Fruit fly (Drosophila melanogaster) whole organism, embryonic: ENCODE measurements around the gene Nca.
A peak's percentile ranks its signal among the peaks of the same experiment; 100 is the strongest.

Experiments
- Bteb2 ChIP-seq: fragments of 200-800 bp; sonication (Bioruptor generic); optimal IDR thresholded peaks from 2 replicates; lab custom pipeline; 2016; ENCODE audit warnings: missing biosample characterization, missing genetic modification characterization
- CG10321 ChIP-seq: fragments of 200-800 bp; sonication (Bioruptor generic); IDR thresholded peaks from 2 replicates; pipeline ENCODE4 v1.3.6; 2022; ENCODE audit warnings: missing biosample characterization, missing genetic modification characterization
- CG11504 ChIP-seq: fragments of 200-800 bp; sonication (Bioruptor generic); optimal IDR thresholded peaks from 3 replicates; lab custom pipeline; 2019; ENCODE audit warnings: missing biosample characterization, mild to moderate bottlenecking, missing genetic modification characterization, moderate library complexity
- CG11560 ChIP-seq: fragments of 200-800 bp; sonication (Bioruptor generic); IDR thresholded peaks from 3 replicates; pipeline ENCODE4 v1.3.6; 2022; ENCODE audit warnings: missing biosample characterization, missing genetic modification characterization
- CG12104 ChIP-seq: fragments of 200-800 bp; sonication (Bioruptor generic); optimal IDR thresholded peaks from 3 replicates; lab custom pipeline; 2016; ENCODE audit warnings: missing biosample characterization, missing genetic modification characterization
- CG12219 ChIP-seq: fragments of 200-800 bp; sonication (Bioruptor generic); optimal IDR thresholded peaks from 3 replicates; lab custom pipeline; 2018; ENCODE audit warnings: missing biosample characterization, mild to moderate bottlenecking, missing genetic modification characterization
- CG1792 ChIP-seq: fragments of 200-800 bp; sonication (Bioruptor generic); optimal IDR thresholded peaks from 2 replicates; lab custom pipeline; 2016; ENCODE audit warnings: missing biosample characterization, missing genetic modification characterization
- CG18476 ChIP-seq: fragments of 200-800 bp; sonication (Bioruptor generic); optimal IDR thresholded peaks from 2 replicates; lab custom pipeline; 2016; ENCODE audit warnings: missing biosample characterization, mild to moderate bottlenecking, missing genetic modification characterization
- CG2678 ChIP-seq: fragments of 200-800 bp; sonication (Bioruptor generic); optimal IDR thresholded peaks from 3 replicates; lab custom pipeline; 2019; ENCODE audit warnings: missing biosample characterization, mild to moderate bottlenecking, missing genetic modification characterization, moderate library complexity
- CG30403 ChIP-seq: fragments of 200-800 bp; sonication (Bioruptor generic); optimal IDR thresholded peaks from 3 replicates; lab custom pipeline; 2016; ENCODE audit warnings: missing biosample characterization, missing genetic modification characterization
- CG32532 ChIP-seq: fragments of 200-800 bp; sonication (Bioruptor generic); IDR thresholded peaks from 2 replicates; pipeline ENCODE4 v1.3.6; 2022; ENCODE audit warnings: missing biosample characterization, missing genetic modification characterization
- CG3281 ChIP-seq: fragments of 200-800 bp; sonication (Bioruptor generic); optimal IDR thresholded peaks from 3 replicates; lab custom pipeline; 2017; ENCODE audit warnings: missing biosample characterization, mild to moderate bottlenecking, missing genetic modification characterization
- CG33557 ChIP-seq: fragments of 200-800 bp; sonication (Bioruptor generic); optimal IDR thresholded peaks from 2 replicates; lab custom pipeline; 2019; ENCODE audit warnings: missing biosample characterization, mild to moderate bottlenecking, missing genetic modification characterization, moderate library complexity
- CG34422 ChIP-seq: fragments of 200-800 bp; sonication (Bioruptor generic); IDR thresholded peaks from 3 replicates; pipeline ENCODE4 v1.3.6; 2022; ENCODE audit warnings: missing biosample characterization, missing genetic modification characterization
- CG4404 ChIP-seq: fragments of 200-800 bp; sonication (Bioruptor generic); IDR thresholded peaks from 2 replicates; pipeline ENCODE4 v1.3.6; 2022; ENCODE audit warnings: missing biosample characterization, missing genetic modification characterization
- CG4730 ChIP-seq: fragments of 200-800 bp; sonication (Bioruptor generic); IDR thresholded peaks from 2 replicates; pipeline ENCODE4 v1.3.6; 2022; ENCODE audit warnings: missing biosample characterization, missing genetic modification characterization
- CG5245 ChIP-seq: fragments of 200-800 bp; sonication (Bioruptor generic); optimal IDR thresholded peaks from 3 replicates; lab custom pipeline; 2016; ENCODE audit warnings: missing biosample characterization, missing genetic modification characterization
- CG6683 ChIP-seq: fragments of 200-800 bp; sonication (Bioruptor generic); optimal IDR thresholded peaks from 2 replicates; lab custom pipeline; 2017; ENCODE audit warnings: missing biosample characterization, mild to moderate bottlenecking, missing genetic modification characterization, missing genetic modification reagents
- CG7556 ChIP-seq: fragments of 200-800 bp; sonication (Bioruptor generic); optimal IDR thresholded peaks from 2 replicates; lab custom pipeline; 2017; ENCODE audit warnings: missing biosample characterization, mild to moderate bottlenecking, missing genetic modification characterization
- CG7839 ChIP-seq: fragments of 200-800 bp; sonication (Bioruptor generic); optimal IDR thresholded peaks from 3 replicates; lab custom pipeline; 2018; ENCODE audit warnings: missing biosample characterization, mild to moderate bottlenecking, missing genetic modification characterization, moderate library complexity
- CG8944 ChIP-seq: fragments of 200-800 bp; sonication (Bioruptor generic); optimal IDR thresholded peaks from 3 replicates; lab custom pipeline; 2016; ENCODE audit warnings: missing biosample characterization, missing genetic modification characterization
- CG9876 ChIP-seq: fragments of 200-800 bp; sonication (Bioruptor generic); optimal IDR thresholded peaks from 2 replicates; lab custom pipeline; 2016; ENCODE audit warnings: missing biosample characterization, missing genetic modification characterization
- D19B ChIP-seq: fragments of 200-800 bp; sonication (Bioruptor generic); optimal IDR thresholded peaks from 2 replicates; lab custom pipeline; 2017; ENCODE audit warnings: missing biosample characterization, mild to moderate bottlenecking, missing genetic modification characterization
- Dek ChIP-seq: fragments of 200-800 bp; sonication (Bioruptor generic); optimal IDR thresholded peaks from 3 replicates; lab custom pipeline; 2019; ENCODE audit warnings: missing biosample characterization, mild to moderate bottlenecking, missing genetic modification characterization, moderate library complexity
- E2f1 ChIP-seq: fragments of 200-800 bp; sonication (Bioruptor generic); IDR thresholded peaks from 2 replicates; pipeline ENCODE4 v1.3.6; 2022; ENCODE audit warnings: missing biosample characterization, missing genetic modification characterization
- Ets65A ChIP-seq: fragments of 200-800 bp; sonication (Bioruptor generic); peaks from one replicate; lab custom pipeline; 2016; ENCODE audit warnings: missing biosample characterization, missing genetic modification characterization
- Hr3 ChIP-seq: fragments of 200-800 bp; sonication (Bioruptor generic); optimal IDR thresholded peaks from 3 replicates; lab custom pipeline; 2016; ENCODE audit warnings: missing biosample characterization, missing genetic modification characterization
- NC2β ChIP-seq: fragments of 200-800 bp; sonication (Bioruptor generic); optimal IDR thresholded peaks from 2 replicates; lab custom pipeline; 2016; ENCODE audit warnings: missing biosample characterization, missing genetic modification characterization
- Sox100B ChIP-seq: fragments of 200-800 bp; sonication (Bioruptor generic); optimal IDR thresholded peaks from 3 replicates; lab custom pipeline; 2018; ENCODE audit warnings: missing biosample characterization, mild to moderate bottlenecking, missing genetic modification characterization
- Stat92E ChIP-seq, 3 experiments: fragments of >200 bp in 2 of 3; fragments of 200-800 bp in 1 of 3; sonication (Bioruptor generic) in 1 of 3; optimal IDR thresholded peaks; 2 replicates each; lab custom pipeline; 2017 to 2019; ENCODE audit warnings: missing biosample characterization in 3 of 3, missing genetic modification characterization in 3 of 3, mild to moderate bottlenecking in 1 of 3, moderate library complexity in 1 of 3
- Usf ChIP-seq: fragments of 200-800 bp; sonication (Bioruptor generic); optimal IDR thresholded peaks from 2 replicates; lab custom pipeline; 2017; ENCODE audit warnings: missing genotype, missing biosample characterization, missing genetic modification characterization
- Vsx1 ChIP-seq: fragments of 200-800 bp; sonication (Bioruptor generic); optimal IDR thresholded peaks from 2 replicates; lab custom pipeline; 2017; ENCODE audit warnings: missing biosample characterization, mild to moderate bottlenecking, missing genetic modification characterization, missing genetic modification reagents
- Xbp1 ChIP-seq: fragments of 200-800 bp; sonication (Bioruptor generic); optimal IDR thresholded peaks from 3 replicates; lab custom pipeline; 2016; ENCODE audit warnings: missing biosample characterization, mild to moderate bottlenecking, missing genetic modification characterization
- ash1 ChIP-seq: fragments of 200-800 bp; sonication (Bioruptor generic); optimal IDR thresholded peaks from 2 replicates; lab custom pipeline; 2018; ENCODE audit warnings: missing biosample characterization, mild to moderate bottlenecking, missing genetic modification characterization
- ato ChIP-seq: fragments of 200-800 bp; sonication (Bioruptor generic); IDR thresholded peaks from 2 replicates; pipeline ENCODE4 v1.3.6; 2022; ENCODE audit warnings: missing biosample characterization, missing genetic modification characterization; ENCODE audit not compliant: partially characterized antibody
- az2 ChIP-seq: fragments of 200-800 bp; sonication (Bioruptor generic); optimal IDR thresholded peaks from 3 replicates; lab custom pipeline; 2016; ENCODE audit warnings: missing biosample characterization, missing genetic modification characterization
- ci ChIP-seq: fragments of 200-800 bp; sonication (Bioruptor generic); IDR thresholded peaks from 3 replicates; pipeline ENCODE4 v1.3.6; 2022; ENCODE audit warnings: missing biosample characterization, missing genetic modification characterization
- fd96Cb ChIP-seq: fragments of 200-800 bp; sonication (Bioruptor generic); optimal IDR thresholded peaks from 2 replicates; lab custom pipeline; 2018; ENCODE audit warnings: missing biosample characterization, mild to moderate bottlenecking, missing genetic modification characterization, moderate library complexity
- gem ChIP-seq: fragments of 200-800 bp; sonication (Bioruptor generic); optimal IDR thresholded peaks from 2 replicates; lab custom pipeline; 2019; ENCODE audit warnings: missing biosample characterization, mild to moderate bottlenecking, missing genetic modification characterization, moderate library complexity
- grn ChIP-seq: fragments of 200-800 bp; sonication (Bioruptor generic); optimal IDR thresholded peaks from 3 replicates; lab custom pipeline; 2017; ENCODE audit warnings: missing biosample characterization, missing genetic modification characterization
- insv ChIP-seq, 2 experiments: fragments of 200-800 bp; sonication (Bioruptor generic); optimal IDR thresholded peaks; 3 replicates each; lab custom pipeline; 2016 to 2018; ENCODE audit warnings: missing biosample characterization in 2 of 2, missing genetic modification characterization in 2 of 2
- jumu ChIP-seq: fragments of 200-800 bp; sonication (Bioruptor generic); optimal IDR thresholded peaks from 3 replicates; lab custom pipeline; 2016; ENCODE audit warnings: missing biosample characterization, missing genetic modification characterization
- lab ChIP-seq: fragments of 200-800 bp; sonication (Bioruptor generic); optimal IDR thresholded peaks from 3 replicates; lab custom pipeline; 2017; ENCODE audit warnings: missing biosample characterization, missing genetic modification characterization, mild to moderate bottlenecking, moderate library complexity, missing genetic modification reagents
- nau ChIP-seq: fragments of 200-800 bp; sonication (Bioruptor generic); optimal IDR thresholded peaks from 3 replicates; lab custom pipeline; 2017; ENCODE audit warnings: missing biosample characterization, mild to moderate bottlenecking, missing genetic modification characterization, missing genetic modification reagents
- pan ChIP-seq, 4 experiments: fragments of >200 bp in 3 of 4; fragments of 200-800 bp in 1 of 4; sonication (Bioruptor generic) in 1 of 4; optimal IDR thresholded peaks in 3 of 4; IDR thresholded peaks in 1 of 4; 2 replicates each; pipeline versions ENCODE4 v1.3.6 to Lab custom; 2017 to 2022; ENCODE audit warnings: missing biosample characterization in 2 of 4, missing genetic modification characterization in 2 of 4, mixed read lengths in 1 of 4
- pita ChIP-seq: fragments of 200-800 bp; sonication (Bioruptor generic); optimal IDR thresholded peaks from 2 replicates; lab custom pipeline; 2017; ENCODE audit warnings: missing biosample characterization, mild to moderate bottlenecking, missing genetic modification characterization
- pum ChIP-seq: fragments of 200-800 bp; sonication (Bioruptor generic); optimal IDR thresholded peaks from 2 replicates; lab custom pipeline; 2016; ENCODE audit warnings: missing biosample characterization, missing genetic modification characterization
- sd ChIP-seq: fragments of 200-800 bp; sonication (Bioruptor generic); optimal IDR thresholded peaks from 3 replicates; lab custom pipeline; 2018; ENCODE audit warnings: missing biosample characterization, mild to moderate bottlenecking, missing genetic modification characterization, moderate library complexity
- slp2 ChIP-seq: fragments of 200-800 bp; sonication (Bioruptor generic); optimal IDR thresholded peaks from 2 replicates; lab custom pipeline; 2016; ENCODE audit warnings: missing biosample characterization, missing genetic modification characterization
- sr ChIP-seq: fragments of 200-800 bp; sonication (Bioruptor generic); IDR thresholded peaks from 3 replicates; pipeline ENCODE4 v1.3.6; 2022; ENCODE audit warnings: missing biosample characterization, missing genetic modification characterization
- tna ChIP-seq: fragments of 200-800 bp; sonication (Bioruptor generic); IDR thresholded peaks from 2 replicates; pipeline ENCODE4 v1.3.6; 2022; ENCODE audit warnings: missing biosample characterization, missing genetic modification characterization; ENCODE audit not compliant: partially characterized antibody

Gene Nca

dm6 chr3L:19945469-19945868, 46.2 kb upstream of the Nca start (continued):
- TF ChIP-seq Stat92E (GFP tag; optimal IDR thresholded peaks at IDR 0.05; lab: Kevin White, UChicago) (no peak), nau (GFP tag; lab: Kevin White, UChicago) (no peak), ato (GFP tag; lab: Robert Waterston, UW) (no peak), Vsx1 (GFP tag; lab: Kevin White, UChicago) (peak; percentile 29), Hr3 (peak; percentile 7), pita (GFP tag; lab: Kevin White, UChicago) (no peak), pum (no peak), CG7556 (GFP tag; lab: Kevin White, UChicago) (no peak), lab (GFP tag; lab: Kevin White, UChicago) (peak; percentile 36), CG34422 (GFP tag; lab: Robert Waterston, UW) (no peak), E2f1 (GFP tag; lab: Robert Waterston, UW) (no peak), insv (GFP tag; optimal IDR thresholded peaks at IDR 0.05; lab: Kevin White, UChicago) (no peak), Usf (no peak), CG11560 (tag; lab: Robert Waterston, UW) (no peak), tna (no peak), CG9876 (GFP tag; lab: Kevin White, UChicago) (no peak), ci (GFP tag; lab: Robert Waterston, UW) (no peak), sd (tag; lab: Kevin White, UChicago) (no peak), slp2 (no peak), CG30403 (GFP tag; lab: Kevin White, UChicago) (peak; percentile 33), CG10321 (GFP tag; lab: Robert Waterston, UW) (no peak), CG12104 (GFP tag; lab: Kevin White, UChicago) (peak; percentile 2), CG4404 (GFP tag; lab: Robert Waterston, UW) (no peak), grn (GFP tag; lab: Kevin White, UChicago) (no peak), Xbp1 (GFP tag; lab: Kevin White, UChicago) (peak; percentile 28), CG7839 (tag; lab: Kevin White, UChicago) (peak; percentile 40), Dek (tag; lab: Kevin White, UChicago) (no peak), gem (tag; lab: Kevin White, UChicago) (peak; percentile 61), CG1792 (GFP tag; lab: Kevin White, UChicago) (no peak), fd96Cb (peak; percentile 28), Sox100B (GFP tag; lab: Kevin White, UChicago) (peak; percentile 3), pan (optimal IDR thresholded peaks at IDR 0.05; lab: Kevin White, UChicago) (no peak), pan (GFP tag; optimal IDR thresholded peaks at IDR 0.05 in 1 of 2, IDR thresholded peaks at IDR 0.05 in 1 of 2) (no peak), Bteb2 (GFP tag; lab: Kevin White, UChicago) (no peak), CG3281 (GFP tag; lab: Kevin White, UChicago) (peak; percentile 23), D19B (no peak), CG11504 (tag; lab: Kevin White, UChicago) (peak; percentile 45), az2 (GFP tag; lab: Kevin White, UChicago) (no peak), CG18476 (GFP tag; lab: Kevin White, UChicago) (peak; percentile 1), NC2β (GFP tag; lab: Kevin White, UChicago) (no peak), CG33557 (no peak), CG8944 (GFP tag; lab: Kevin White, UChicago) (no peak), jumu (no peak), ash1 (GFP tag; lab: Kevin White, UChicago) (no peak), Ets65A (GFP tag; lab: Kevin White, UChicago) (peak; percentile 90), CG6683 (GFP tag; lab: Kevin White, UChicago) (no peak), CG12219 (GFP tag; lab: Kevin White, UChicago) (no peak), CG2678 (tag; lab: Kevin White, UChicago) (no peak), CG4730 (GFP tag; lab: Robert Waterston, UW) (no peak), CG32532 (no peak), CG5245 (no peak), sr (GFP tag; lab: Robert Waterston, UW) (no peak)
